Worm (Caenorhabditis elegans) whole organism, midembryonic: ENCODE measurements around the gene tex-2.

Experiments used
- T22C8.4 ChIP-seq: fragments of 200-800 bp; sonication (Bioruptor generic); IDR thresholded peaks from 2 replicates; pipeline ENCODE4 v1.3.6; 2022; ENCODE audit warnings: missing genetic modification characterization, missing compliant biosample characterization
- cog-1 ChIP-seq: sonication (generic microtip); optimal IDR thresholded peaks from 2 replicates; lab custom pipeline; 2016; ENCODE audit warnings: missing genetic modification characterization, missing compliant biosample characterization
- flt-1 ChIP-seq: fragments of 200-800 bp; sonication (Bioruptor generic); IDR thresholded peaks from 2 replicates; pipeline ENCODE4 v1.3.6; 2022; ENCODE audit warnings: missing genetic modification characterization, missing compliant biosample characterization
- klf-2 ChIP-seq: fragments of 200-800 bp; sonication (Bioruptor generic); conservative IDR thresholded peaks from 2 replicates; pipeline ENCODE4 v1.3.6; 2022; ENCODE audit warnings: missing genetic modification reagents, missing genetic modification characterization, missing compliant biosample characterization
- med-1 ChIP-seq: sonication (generic microtip); optimal IDR thresholded peaks from 2 replicates; lab custom pipeline; 2017; ENCODE audit warnings: missing genetic modification characterization, mild to moderate bottlenecking, missing compliant biosample characterization, antibody characterized with exemption, missing genetic modification reagents; ENCODE audit not compliant: insufficient read depth
- ref-1 ChIP-seq: fragments of 200-800 bp; sonication (Bioruptor generic); conservative IDR thresholded peaks from 2 replicates; pipeline ENCODE4 v1.3.6; 2022; ENCODE audit warnings: missing genetic modification reagents, missing genetic modification characterization, missing compliant biosample characterization
- tab-1 ChIP-seq: fragments of 200-800 bp; sonication (Bioruptor generic); IDR thresholded peaks from 2 replicates; pipeline ENCODE4 v1.3.6; 2022; ENCODE audit warnings: missing genetic modification characterization, missing compliant biosample characterization
- ztf-23 ChIP-seq: fragments of 200-800 bp; sonication (Bioruptor generic); IDR thresholded peaks from 2 replicates; pipeline ENCODE4 v1.3.6; 2022; ENCODE audit warnings: missing genetic modification reagents, missing genetic modification characterization, missing compliant biosample characterization
- ztf-29 ChIP-seq: fragments of 200-800 bp; sonication (Bioruptor generic); IDR thresholded peaks from 2 replicates; pipeline ENCODE4 v1.3.6; 2022; ENCODE audit warnings: missing genetic modification reagents, missing genetic modification characterization, missing compliant biosample characterization

ce11 chrII:5846181-5846580, 27.2 kb downstream of the tex-2 start:
- TF ChIP-seq tab-1 (GFP tag; lab: Robert Waterston, UW): no peak
- TF ChIP-seq klf-2 (GFP tag; lab: Robert Waterston, UW): no peak
- TF ChIP-seq ztf-23 (GFP tag; lab: Robert Waterston, UW): no peak
- no peak for TF ChIP-seq ref-1 (GFP tag; lab: Robert Waterston, UW)
- no peak for TF ChIP-seq ztf-29 (GFP tag; lab: Robert Waterston, UW)
- TF ChIP-seq flt-1 (GFP tag; lab: Robert Waterston, UW): no peak
- TF ChIP-seq cog-1: no peak
- no peak for TF ChIP-seq T22C8.4 (GFP tag; lab: Robert Waterston, UW)
- TF ChIP-seq med-1 (GFP tag; lab: Kevin White, UChicago): no peak
